Fruit fly (Drosophila melanogaster): Measurements from ENCODE around the gene glu.

DNA sequence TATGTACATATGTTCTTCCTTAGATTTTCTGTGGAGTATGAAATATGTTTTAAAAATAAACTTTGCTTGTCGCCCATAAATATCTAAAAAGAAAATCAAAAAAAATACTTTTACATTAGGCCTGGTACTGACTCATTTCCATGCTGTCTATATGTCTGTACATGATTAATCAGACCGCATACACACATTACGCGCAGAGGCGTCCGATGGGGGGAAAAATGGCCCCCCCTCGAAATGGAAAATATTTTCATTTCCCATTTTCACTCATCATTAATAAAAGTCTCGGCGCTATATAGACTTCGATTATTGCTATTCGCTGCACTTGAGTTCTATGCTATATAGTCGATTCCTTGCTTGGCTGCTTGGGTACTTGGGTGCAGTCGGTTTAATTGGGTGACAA lies 23.7 kb upstream of the glu start:
- TF ChIP-seq ey (GFP tag; optimal IDR thresholded peaks at IDR 0.05) (no peak), Dif (GFP tag; optimal IDR thresholded peaks at IDR 0.05; ENCODE audit: partially characterized antibody) (no peak), sv (GFP tag; optimal IDR thresholded peaks at IDR 0.05) (no peak), pan (optimal IDR thresholded peaks at IDR 0.05) (no peak), Myc (optimal IDR thresholded peaks at IDR 0.05) (no peak), GATAd (GFP tag; optimal IDR thresholded peaks at IDR 0.05) (no peak), psq (GFP tag; optimal IDR thresholded peaks at IDR 0.05) (no peak), br (GFP tag; optimal IDR thresholded peaks at IDR 0.05) (no peak), woc (GFP tag; optimal IDR thresholded peaks at IDR 0.05) (no peak), usp (GFP tag; optimal IDR thresholded peaks at IDR 0.05) (no peak), Sp1 (GFP tag; optimal IDR thresholded peaks at IDR 0.05) (no peak), Vsx2 (GFP tag; optimal IDR thresholded peaks at IDR 0.05; ENCODE audit: partially characterized antibody) (no peak), foxo (GFP tag; optimal IDR thresholded peaks at IDR 0.05) (no peak)
